Worm (Caenorhabditis elegans): Measurements from ENCODE around the gene C08F8.6.

DNA sequence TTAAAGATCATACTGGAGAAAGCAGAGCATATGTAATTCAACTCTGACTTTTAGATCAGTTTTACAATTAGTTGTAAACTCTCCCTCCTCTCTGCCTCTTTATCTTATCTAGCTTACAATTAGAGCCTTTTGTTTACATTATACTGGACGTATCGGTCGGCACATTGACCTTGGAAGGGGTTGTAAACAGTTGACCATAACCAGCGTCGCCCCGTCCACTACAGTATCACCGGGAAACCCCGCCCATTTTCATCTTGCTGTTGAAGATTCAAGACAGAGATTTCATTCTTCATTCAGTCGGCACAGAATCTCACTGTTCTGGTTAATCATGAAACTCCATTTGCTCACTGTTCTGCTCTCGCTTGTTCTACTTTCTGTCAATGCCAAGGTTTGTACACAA lies 22.0 kb upstream of the C08F8.6 start, which contains the start of gene sdz-27:
- TF ChIP-seq ztf-29 (GFP tag; IDR thresholded peaks at IDR 0.05) (no peak), ref-1 (GFP tag; conservative IDR thresholded peaks at IDR 0.05) (no peak), flt-1 (GFP tag; IDR thresholded peaks at IDR 0.05) (no peak), cog-1 (tag; optimal IDR thresholded peaks at IDR 0.05) (no peak), T22C8.4 (GFP tag; IDR thresholded peaks at IDR 0.05) (no peak)
